Worm (Caenorhabditis elegans) whole organism, late embryonic: ENCODE measurements around the gene Y53F4B.1.

Experiments used
- ahr-1 ChIP-seq: sonication (generic microtip); optimal IDR thresholded peaks from 2 replicates; lab custom pipeline; 2016; ENCODE audit warnings: missing genetic modification characterization, missing compliant biosample characterization
- ceh-14 ChIP-seq: sonication (generic microtip); optimal IDR thresholded peaks from 2 replicates; lab custom pipeline; 2016; ENCODE audit warnings: missing genotype, missing genetic modification characterization, missing compliant biosample characterization
- ceh-30 ChIP-seq: fragments of 150-350 bp; optimal IDR thresholded peaks from 2 replicates; lab custom pipeline; 2014; ENCODE audit warnings: missing biosample characterization, missing genetic modification characterization
- ceh-34 ChIP-seq: sonication (generic microtip); optimal IDR thresholded peaks from 2 replicates; lab custom pipeline; 2016; ENCODE audit warnings: mild to moderate bottlenecking, missing genetic modification characterization, missing compliant biosample characterization
- che-1 ChIP-seq: sonication (generic microtip); optimal IDR thresholded peaks from 2 replicates; lab custom pipeline; 2016; ENCODE audit warnings: mild to moderate bottlenecking, missing genetic modification characterization, missing compliant biosample characterization
- dmd-4 ChIP-seq: sonication (generic microtip); optimal IDR thresholded peaks from 2 replicates; lab custom pipeline; 2016; ENCODE audit warnings: borderline replicate concordance, missing genetic modification characterization, missing compliant biosample characterization
- ets-4 ChIP-seq: sonication (generic microtip); optimal IDR thresholded peaks from 2 replicates; lab custom pipeline; 2016; ENCODE audit warnings: missing genetic modification characterization, missing compliant biosample characterization
- fkh-10 ChIP-seq: fragments of 150-350 bp; optimal IDR thresholded peaks from 2 replicates; lab custom pipeline; 2014; ENCODE audit warnings: missing biosample characterization, missing genetic modification reagents, missing genetic modification characterization
- gmeb-2 ChIP-seq: sonication (generic microtip); optimal IDR thresholded peaks from 2 replicates; lab custom pipeline; 2016; ENCODE audit warnings: missing genetic modification characterization, inconsistent platforms, missing compliant biosample characterization
- hlh-30 ChIP-seq: sonication (generic microtip); optimal IDR thresholded peaks from 2 replicates; lab custom pipeline; 2017; ENCODE audit warnings: antibody characterized with exemption, missing genetic modification characterization, missing compliant biosample characterization; ENCODE audit not compliant: insufficient read depth
- hlh-8 ChIP-seq: sonication (generic microtip); optimal IDR thresholded peaks from 2 replicates; lab custom pipeline; 2016; ENCODE audit warnings: missing genotype, missing genetic modification characterization, missing compliant biosample characterization
- lin-11 ChIP-seq: fragments of 200-800 bp; sonication (Bioruptor generic); optimal IDR thresholded peaks from 2 replicates; lab custom pipeline; 2018; ENCODE audit warnings: mild to moderate bottlenecking, missing genetic modification characterization, missing compliant biosample characterization
- odd-2 ChIP-seq: sonication (generic microtip); optimal IDR thresholded peaks from 2 replicates; lab custom pipeline; 2017; ENCODE audit warnings: antibody characterized with exemption, mild to moderate bottlenecking, missing genetic modification characterization, missing compliant biosample characterization
- pag-3 ChIP-seq: sonication (generic microtip); optimal IDR thresholded peaks from 2 replicates; lab custom pipeline; 2016; ENCODE audit warnings: missing compliant biosample characterization, missing genetic modification characterization, borderline replicate concordance
- sox-2 ChIP-seq: fragments of 200-800 bp; sonication (Bioruptor generic); IDR thresholded peaks from 2 replicates; pipeline ENCODE4 v1.3.6; 2022; ENCODE audit warnings: missing genetic modification reagents, missing genetic modification characterization, missing compliant biosample characterization
- ttx-3 ChIP-seq: sonication (generic microtip); optimal IDR thresholded peaks from 2 replicates; lab custom pipeline; 2016; ENCODE audit warnings: missing genetic modification reagents, missing genetic modification characterization, missing compliant biosample characterization
- unc-3 ChIP-seq, 2 experiments: fragments of 200-800 bp in 1 of 2; sonication (Bioruptor generic) in 1 of 2; sonication (generic microtip) in 1 of 2; conservative IDR thresholded peaks in 1 of 2; optimal IDR thresholded peaks in 1 of 2; 2 replicates each; pipeline versions ENCODE4 v1.3.6 to Lab custom; 2016 to 2022; ENCODE audit warnings: missing compliant biosample characterization in 2 of 2, missing genetic modification characterization in 2 of 2, missing genetic modification reagents in 1 of 2
- unc-42 ChIP-seq: sonication (generic microtip); optimal IDR thresholded peaks from 2 replicates; lab custom pipeline; 2016; ENCODE audit warnings: missing genotype, missing genetic modification characterization, missing compliant biosample characterization
- unc-55 ChIP-seq: sonication (generic microtip); optimal IDR thresholded peaks from 2 replicates; lab custom pipeline; 2017; ENCODE audit warnings: missing biosample characterization, missing genetic modification reagents, missing genetic modification characterization
- unc-86 ChIP-seq: sonication (generic microtip); optimal IDR thresholded peaks from 2 replicates; lab custom pipeline; 2016; ENCODE audit warnings: missing genetic modification characterization, missing compliant biosample characterization
- zip-5 ChIP-seq: sonication (generic microtip); optimal IDR thresholded peaks from 2 replicates; lab custom pipeline; 2016; ENCODE audit warnings: missing genetic modification characterization, missing compliant biosample characterization

The Y53F4B.1 gene

DNA sequence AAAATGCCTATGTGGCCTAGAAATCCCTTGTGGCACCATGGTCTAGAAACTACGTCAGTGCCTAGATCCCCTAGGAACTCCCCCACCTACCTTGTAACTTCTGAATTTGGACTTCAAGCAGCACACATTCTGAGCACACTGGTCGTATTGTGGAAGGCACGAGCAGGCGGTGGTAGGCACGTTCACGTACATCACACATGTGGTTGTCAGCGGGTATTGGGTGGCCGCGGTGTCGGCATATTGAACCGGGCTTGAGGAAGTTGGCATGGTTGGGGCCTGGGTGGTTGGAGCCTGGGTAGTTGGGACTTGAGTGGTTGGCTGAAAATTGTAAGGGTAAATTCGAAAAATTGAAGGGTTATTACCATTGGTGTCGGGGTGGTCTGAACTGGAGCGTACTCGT lies 50.3 kb downstream of the Y53F4B.1 start:
- TF ChIP-seq unc-42 (tag; lab: Kevin White, UChicago): no peak
- TF ChIP-seq dmd-4 (tag; lab: Kevin White, UChicago): no peak
- TF ChIP-seq zip-5 (tag; lab: Kevin White, UChicago): no peak
- no peak for TF ChIP-seq gmeb-2 (tag; lab: Kevin White, UChicago)
- no peak for TF ChIP-seq fkh-10 (GFP tag; lab: Kevin White, UChicago)
- TF ChIP-seq ahr-1 (tag; lab: Kevin White, UChicago): no peak
- TF ChIP-seq ets-4 (tag; lab: Kevin White, UChicago): no peak
- TF ChIP-seq ceh-14 (tag; lab: Kevin White, UChicago): no peak
- no peak for TF ChIP-seq lin-11
- TF ChIP-seq, all 69 proteins: peak for 0

DNA sequence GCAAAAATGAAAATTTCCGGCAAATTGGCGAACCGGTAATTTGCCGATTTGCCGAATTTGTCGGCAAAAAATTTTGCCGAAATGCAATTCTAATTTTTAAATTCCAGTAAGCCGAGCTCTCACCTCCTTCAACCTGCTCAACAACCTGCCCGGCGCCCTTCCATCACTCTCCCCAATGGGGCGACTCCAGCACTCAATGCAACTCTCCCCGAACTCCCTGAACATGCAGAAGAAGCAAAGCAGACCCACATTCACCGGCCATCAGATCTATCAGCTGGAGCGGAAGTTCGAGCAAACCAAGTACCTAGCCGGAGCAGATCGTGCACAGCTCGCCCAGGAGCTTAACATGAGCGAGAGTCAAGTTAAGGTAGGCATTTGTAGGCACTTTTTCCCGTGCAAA lies 53.4 kb downstream of the Y53F4B.1 start:
- TF ChIP-seq ahr-1 (tag; lab: Kevin White, UChicago): no peak
- no peak for TF ChIP-seq unc-86 (tag; lab: Kevin White, UChicago)
- no peak for TF ChIP-seq sox-2
- TF ChIP-seq unc-3 (GFP tag; conservative IDR thresholded peaks at IDR 0.05; lab: Robert Waterston, UW): no peak
- TF ChIP-seq unc-3 (tag; optimal IDR thresholded peaks at IDR 0.05; lab: Kevin White, UChicago): no peak
- no peak for TF ChIP-seq unc-55 (GFP tag; lab: Kevin White, UChicago)
- TF ChIP-seq ceh-34: no peak
- no peak for TF ChIP-seq pag-3 (tag; lab: Kevin White, UChicago)
- no peak for TF ChIP-seq hlh-8 (tag; lab: Kevin White, UChicago)
- TF ChIP-seq che-1 (tag; lab: Kevin White, UChicago): no peak
- TF ChIP-seq hlh-30: no peak
- TF ChIP-seq odd-2: no peak
- no peak for TF ChIP-seq ttx-3 (tag; lab: Kevin White, UChicago)
- no peak for TF ChIP-seq ceh-30 (tag; lab: Kevin White, UChicago)
- TF ChIP-seq ets-4 (tag; lab: Kevin White, UChicago): no peak
- TF ChIP-seq, all 69 proteins: peak for 0
